Fruit fly (Drosophila melanogaster): ENCODE measurements around the gene Aduk.

The Aduk gene

dm6 chr3R:9342248-9342882 is 7.9 kb upstream of the Aduk start (continued):
- TF ChIP-seq stc (GFP tag; IDR thresholded peaks at IDR 0.05) (peak; percentile 55; the same call in 1 of the 2 replicates), gem (tag; optimal IDR thresholded peaks at IDR 0.05) (peak; percentile 59), exex (tag; optimal IDR thresholded peaks at IDR 0.05) (no peak), ftz-f1 (GFP tag; optimal IDR thresholded peaks at IDR 0.05) (peak; percentile 11), psq (GFP tag; optimal IDR thresholded peaks at IDR 0.05) (peak; percentile 33), Sox100B (GFP tag; optimal IDR thresholded peaks at IDR 0.05) (peak; percentile 57), Ptx1 (GFP tag; IDR thresholded peaks at IDR 0.05) (no peak), MESR4 (GFP tag; optimal IDR thresholded peaks at IDR 0.05) (peak; percentile 10), NC2β (GFP tag; optimal IDR thresholded peaks at IDR 0.05) (no peak), HmgZ (tag; optimal IDR thresholded peaks at IDR 0.05) (peak; percentile 75), CG13424 (tag; optimal IDR thresholded peaks at IDR 0.05) (peak; percentile 64), sim (GFP tag; IDR thresholded peaks at IDR 0.05) (no peak), sob (GFP tag; IDR thresholded peaks at IDR 0.05) (peak; percentile 57), emc (GFP tag; optimal IDR thresholded peaks at IDR 0.05) (no peak), Atf3 (GFP tag; optimal IDR thresholded peaks at IDR 0.05) (peak; percentile 13), tgo (GFP tag; IDR thresholded peaks at IDR 0.05) (no peak), caup (GFP tag; optimal IDR thresholded peaks at IDR 0.05; ENCODE audit: severe bottlenecking) (peak; percentile 68), dpn (GFP tag; optimal IDR thresholded peaks at IDR 0.05) (peak in 1 of 2 experiments; percentile 55), Drgx (GFP tag; IDR thresholded peaks at IDR 0.05) (peak; percentile 34), Taf1 (GFP tag; IDR thresholded peaks at IDR 0.05) (no peak), lab (GFP tag; optimal IDR thresholded peaks at IDR 0.05) (peak; percentile 80), Dfd (GFP tag; optimal IDR thresholded peaks at IDR 0.05) (no peak), lilli (GFP tag; optimal IDR thresholded peaks at IDR 0.05) (peak; percentile 20), oc (tag; optimal IDR thresholded peaks at IDR 0.05) (peak; percentile 8), CG12659 (GFP tag; optimal IDR thresholded peaks at IDR 0.05) (peak; percentile 60), fd64A (GFP tag; optimal IDR thresholded peaks at IDR 0.05) (peak; percentile 24), dmrt99B (tag; optimal IDR thresholded peaks at IDR 0.05) (peak; percentile 24), PHDP (tag; optimal IDR thresholded peaks at IDR 0.05) (peak; percentile 73), sima (GFP tag; optimal IDR thresholded peaks at IDR 0.05) (no peak), CG10543 (GFP tag; optimal IDR thresholded peaks at IDR 0.05) (peak; percentile 74), YL-1 (GFP tag; optimal IDR thresholded peaks at IDR 0.05) (peak; percentile 7), CG14710 (tag; optimal IDR thresholded peaks at IDR 0.05) (peak; percentile 56), Rfx (GFP tag; IDR thresholded peaks at IDR 0.05) (peak; percentile 58), inv (GFP tag; IDR thresholded peaks at IDR 0.05; ENCODE audit: partially characterized antibody) (no peak), CG11247 (GFP tag; IDR thresholded peaks at IDR 0.05) (peak; percentile 47; the same call in 1 of the 2 replicates), CG18262 (tag; optimal IDR thresholded peaks at IDR 0.05) (peak; percentile 52), pfk (GFP tag; optimal IDR thresholded peaks at IDR 0.05) (peak; percentile 51), CG18619 (GFP tag; optimal IDR thresholded peaks at IDR 0.05) (peak; percentile 26), CG7839 (tag; optimal IDR thresholded peaks at IDR 0.05) (peak; percentile 53), CG10147 (GFP tag; optimal IDR thresholded peaks at IDR 0.05) (no peak), CG15601 (tag; optimal IDR thresholded peaks at IDR 0.05) (peak; percentile 61), slou (GFP tag; optimal IDR thresholded peaks at IDR 0.05) (no peak), br (optimal IDR thresholded peaks at IDR 0.05) (no peak), Deaf1 (tag; optimal IDR thresholded peaks at IDR 0.05) (peak; percentile 50), CG5180 (GFP tag; optimal IDR thresholded peaks at IDR 0.05) (peak; percentile 58), dimm (GFP tag; IDR thresholded peaks at IDR 0.05) (no peak), tup (GFP tag; optimal IDR thresholded peaks at IDR 0.05) (no peak), chinmo (GFP tag; IDR thresholded peaks at IDR 0.05; ENCODE audit: partially characterized antibody) (peak; percentile 62; the same call in 2 of the 4 replicates), CG4854 (GFP tag; optimal IDR thresholded peaks at IDR 0.05) (peak; percentile 39)

All from whole organism, embryonic.